Fruit fly (Drosophila melanogaster): ENCODE data around the gene CG12725.

Gene CG12725

dm6 chrX:13390465-13391173 is 12.0 kb downstream of the CG12725 start (continued):
- TF ChIP-seq OdsH (GFP tag; optimal IDR thresholded peaks at IDR 0.05) (peak; percentile 69), Rel (GFP tag; optimal IDR thresholded peaks at IDR 0.05) (no peak), Rel (tag; optimal IDR thresholded peaks at IDR 0.05) (peak; percentile 57)

dm6 chrX:13387373-13387850 is 15.3 kb downstream of the CG12725 start, which contains the start of the genes Ype and CG1662:
Gene Ype, minus strand, starts transcription at chrX:13387417.
Gene CG1662, plus strand, starts transcription at chrX:13387563.
- TF ChIP-seq jim (GFP tag; optimal IDR thresholded peaks at IDR 0.05) (peak; percentile 3), h (GFP tag; optimal IDR thresholded peaks at IDR 0.05) (peak; percentile 78), fru (GFP tag; optimal IDR thresholded peaks at IDR 0.05) (peak; percentile 76), CrebA (GFP tag; optimal IDR thresholded peaks at IDR 0.05; ENCODE audit: borderline replicate concordance) (no peak), Sp1 (GFP tag; optimal IDR thresholded peaks at IDR 0.05) (peak; percentile 84), Vsx2 (GFP tag; optimal IDR thresholded peaks at IDR 0.05; ENCODE audit: partially characterized antibody) (no peak), Hr78 (GFP tag; optimal IDR thresholded peaks at IDR 0.05) (no peak), sage (GFP tag; optimal IDR thresholded peaks at IDR 0.05) (peak; percentile 1), N (GFP tag; optimal IDR thresholded peaks at IDR 0.05) (no peak), brk (GFP tag; optimal IDR thresholded peaks at IDR 0.05) (peak; percentile 61), lola (GFP tag; optimal IDR thresholded peaks at IDR 0.05) (no peak), rgr (GFP tag; optimal IDR thresholded peaks at IDR 0.05) (peak; percentile 73), Hnf4 (GFP tag; optimal IDR thresholded peaks at IDR 0.05) (peak; percentile 78), CG9705 (GFP tag; optimal IDR thresholded peaks at IDR 0.05) (peak; percentile 76), Myc (optimal IDR thresholded peaks at IDR 0.05) (peak; percentile 34), GATAd (GFP tag; optimal IDR thresholded peaks at IDR 0.05) (peak; percentile 28), br (GFP tag; optimal IDR thresholded peaks at IDR 0.05) (peak; percentile 61), psq (GFP tag; optimal IDR thresholded peaks at IDR 0.05) (peak; percentile 62), usp (GFP tag; optimal IDR thresholded peaks at IDR 0.05) (no peak), Mio (GFP tag; optimal IDR thresholded peaks at IDR 0.05) (no peak), pan (optimal IDR thresholded peaks at IDR 0.05) (no peak), Dfd (GFP tag; optimal IDR thresholded peaks at IDR 0.05) (no peak), foxo (GFP tag; optimal IDR thresholded peaks at IDR 0.05) (peak in 1 of 2 experiments; percentile 84), CG32264 (GFP tag; optimal IDR thresholded peaks at IDR 0.05) (no peak), Jra (GFP tag; optimal IDR thresholded peaks at IDR 0.05) (peak; percentile 65), Dif (GFP tag; optimal IDR thresholded peaks at IDR 0.05; ENCODE audit: partially characterized antibody) (no peak), OdsH (GFP tag; optimal IDR thresholded peaks at IDR 0.05) (peak; percentile 69), dl (GFP tag; optimal IDR thresholded peaks at IDR 0.05; ENCODE audit: insufficient read depth in 1 of 2, partially characterized antibody in 2 of 2) (no peak), woc (GFP tag; optimal IDR thresholded peaks at IDR 0.05) (peak; percentile 87), Rel (GFP tag; optimal IDR thresholded peaks at IDR 0.05) (no peak), Rel (tag; optimal IDR thresholded peaks at IDR 0.05) (no peak), Abd-B (GFP tag; optimal IDR thresholded peaks at IDR 0.05) (no peak), tai (GFP tag; optimal IDR thresholded peaks at IDR 0.05) (peak; percentile 80), HLH106 (tag; optimal IDR thresholded peaks at IDR 0.05) (peak; percentile 86), dmrt93B (GFP tag; optimal IDR thresholded peaks at IDR 0.05) (peak; percentile 77), Hr83 (GFP tag; optimal IDR thresholded peaks at IDR 0.05; ENCODE audit: poor library complexity, severe bottlenecking) (no peak), sv (GFP tag; optimal IDR thresholded peaks at IDR 0.05) (peak; percentile 74), ey (GFP tag; optimal IDR thresholded peaks at IDR 0.05) (peak; percentile 74), dsf (GFP tag; optimal IDR thresholded peaks at IDR 0.05; ENCODE audit: borderline replicate concordance) (peak; percentile 6)

Measured in whole organism, wandering third instar larva.